Worm (Caenorhabditis elegans) whole organism, L4/young adult: ENCODE measurements around the gene exc-13.

Experiments
- W03F9.2 ChIP-seq: fragments of 150-350 bp; optimal IDR thresholded peaks from 2 replicates; lab custom pipeline; 2014; ENCODE audit warnings: missing biosample characterization, missing genetic modification characterization
- dao-5 ChIP-seq: sonication (generic microtip); optimal IDR thresholded peaks from 2 replicates; lab custom pipeline; 2016; ENCODE audit warnings: missing genotype, missing genetic modification characterization, moderate library complexity, missing compliant biosample characterization
- him-1 ChIP-seq: sonication (generic microtip); optimal IDR thresholded peaks from 2 replicates; lab custom pipeline; 2016; ENCODE audit warnings: missing genotype, missing genetic modification reagents, missing genetic modification characterization, missing compliant biosample characterization

ce11 chrV:7408520-7408919, 43.5 kb downstream of the exc-13 start, which contains the start of gene srt-6:
- no peak for TF ChIP-seq dao-5
- no peak for TF ChIP-seq him-1 (tag; lab: Kevin White, UChicago)
- no peak for TF ChIP-seq W03F9.2 (tag; lab: Kevin White, UChicago)
